Worm (Caenorhabditis elegans) whole organism, mixed stage, embryonic: ENCODE measurements around the gene Y57E12B.10.

Source experiments
- elt-1 ChIP-seq: sonication (generic microtip); optimal IDR thresholded peaks from 2 replicates; lab custom pipeline; 2017; ENCODE audit warnings: missing genetic modification characterization, mild to moderate bottlenecking, missing compliant biosample characterization, antibody characterized with exemption, moderate library complexity, borderline replicate concordance; ENCODE audit not compliant: insufficient read depth
- elt-3 ChIP-seq: fragments of 150-350 bp; optimal IDR thresholded peaks from 2 replicates; lab custom pipeline; 2014; ENCODE audit warnings: missing biosample characterization, missing genetic modification characterization
- lin-13 ChIP-seq: fragments of 150-350 bp; optimal IDR thresholded peaks from 2 replicates; lab custom pipeline; 2014; ENCODE audit warnings: missing biosample characterization, missing genetic modification characterization
- lsy-2 ChIP-seq: fragments of 150-350 bp; optimal IDR thresholded peaks from 2 replicates; lab custom pipeline; 2014; ENCODE audit warnings: missing biosample characterization, missing genetic modification characterization
- nhr-12 ChIP-seq: fragments of 150-350 bp; optimal IDR thresholded peaks from 2 replicates; lab custom pipeline; 2014; ENCODE audit warnings: missing biosample characterization, missing genetic modification characterization
- nhr-237 ChIP-seq: fragments of 150-350 bp; optimal IDR thresholded peaks from 2 replicates; lab custom pipeline; 2014; ENCODE audit warnings: missing biosample characterization, missing genetic modification characterization
- nhr-28 ChIP-seq: fragments of 150-350 bp; optimal IDR thresholded peaks from 2 replicates; lab custom pipeline; 2014; ENCODE audit warnings: missing biosample characterization, missing genetic modification characterization
- sptf-1 ChIP-seq: sonication (generic microtip); optimal IDR thresholded peaks from 2 replicates; lab custom pipeline; 2017; ENCODE audit warnings: mild to moderate bottlenecking, missing genetic modification characterization, moderate library complexity, missing compliant biosample characterization
- unc-120 ChIP-seq: sonication (generic microtip); optimal IDR thresholded peaks from 2 replicates; lab custom pipeline; 2017; ENCODE audit warnings: missing genetic modification characterization, missing compliant biosample characterization; ENCODE audit not compliant: poor library complexity, severe bottlenecking
- unc-39 ChIP-seq: fragments of 150-350 bp; optimal IDR thresholded peaks from 2 replicates; lab custom pipeline; 2014; ENCODE audit warnings: missing biosample characterization, missing genetic modification characterization
- unc-62 ChIP-seq: fragments of 150-350 bp; optimal IDR thresholded peaks from 2 replicates; lab custom pipeline; 2014; ENCODE audit warnings: missing biosample characterization, missing genetic modification reagents, missing genetic modification characterization
- ztf-11 ChIP-seq: fragments of 150-350 bp; optimal IDR thresholded peaks from 2 replicates; lab custom pipeline; 2014; ENCODE audit warnings: missing biosample characterization, missing genetic modification characterization

DNA sequence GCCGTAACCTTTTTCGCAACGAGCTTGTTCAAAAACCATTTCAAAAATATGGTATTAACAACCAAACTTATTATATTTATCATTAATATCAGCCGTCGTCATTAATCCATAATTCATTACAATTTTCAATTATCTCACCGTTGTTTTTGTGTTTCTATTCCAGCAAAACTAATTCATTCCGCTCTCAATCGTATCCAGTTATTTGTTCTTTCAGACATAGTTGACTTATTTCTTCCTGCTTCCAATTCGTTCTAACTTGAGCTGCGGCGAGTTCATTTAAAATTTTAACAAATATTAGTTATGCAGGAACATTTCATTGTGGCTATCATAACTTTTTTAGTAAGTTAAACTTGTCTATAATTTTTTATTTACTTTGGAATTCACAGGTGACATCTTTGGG lies 40.3 kb upstream of the Y57E12B.10 start, which contains the start of gene srx-16:
- no peak for TF ChIP-seq nhr-12 (tag; lab: Kevin White, UChicago)
- TF ChIP-seq unc-39: no peak
- no peak for TF ChIP-seq lin-13
- no peak for TF ChIP-seq ztf-11 (tag; lab: Kevin White, UChicago)
- TF ChIP-seq nhr-28: no peak
- TF ChIP-seq lsy-2 (tag; lab: Kevin White, UChicago): no peak
- no peak for TF ChIP-seq elt-3 (tag; lab: Kevin White, UChicago)
- no peak for TF ChIP-seq sptf-1 (tag; lab: Kevin White, UChicago)
- TF ChIP-seq unc-120 (tag; lab: Kevin White, UChicago): no peak
- TF ChIP-seq nhr-237 (tag; lab: Kevin White, UChicago): no peak
- TF ChIP-seq unc-62 (GFP tag; lab: Kevin White, UChicago): no peak
- no peak for TF ChIP-seq elt-1 (tag; lab: Kevin White, UChicago)
